Fruit fly (Drosophila melanogaster): ENCODE measurements around the gene Ccdc85.

Ccdc85 gene

dm6 chr2L:3029012-3029411, 29.9 kb downstream of the Ccdc85 start, which contains the start of the genes Sf3b2 and CG17219 (continued):
- peak; percentile 25; the same call in 1 of the 2 replicates for TF ChIP-seq sob (GFP tag; IDR thresholded peaks at IDR 0.05)
- no peak for TF ChIP-seq CG2889 (GFP tag; IDR thresholded peaks at IDR 0.05)
- TF ChIP-seq CHES-1-like (GFP tag; optimal IDR thresholded peaks at IDR 0.05) = peak; percentile 23
- TF ChIP-seq nerfin-2 (GFP tag; IDR thresholded peaks at IDR 0.05; ENCODE audit: partially characterized antibody) = 0 out of 2 replicates have a peak, but pooled peaks have one; percentile 39
- TF ChIP-seq kni (GFP tag; optimal IDR thresholded peaks at IDR 0.05) = no peak
- TF ChIP-seq CG4617 (GFP tag; optimal IDR thresholded peaks at IDR 0.05; ENCODE audit: borderline replicate concordance) = peak; percentile 87
- TF ChIP-seq CG2120 (GFP tag; optimal IDR thresholded peaks at IDR 0.05) = peak; percentile 49
- no peak for TF ChIP-seq fru (optimal IDR thresholded peaks at IDR 0.05)
- peak; percentile 99 for TF ChIP-seq CG6254 (GFP tag; optimal IDR thresholded peaks at IDR 0.05)

dm6 chr2L:3030350-3030749, 31.3 kb downstream of the Ccdc85 start, which contains the start of gene GABPI:
Gene GABPI (plus strand): TSS chr2L:3030539.
- TF ChIP-seq CG1647 (GFP tag; optimal IDR thresholded peaks at IDR 0.05) = no peak
- TF ChIP-seq pfk (GFP tag; optimal IDR thresholded peaks at IDR 0.05) = peak; percentile 1
- peak; percentile 29 for TF ChIP-seq CG1603 (tag; optimal IDR thresholded peaks at IDR 0.05)
- TF ChIP-seq CG17359 (tag; optimal IDR thresholded peaks at IDR 0.05) = no peak
- TF ChIP-seq az2 (GFP tag; optimal IDR thresholded peaks at IDR 0.05) = no peak
- TF ChIP-seq Med (GFP tag) = peak; percentile 52
- TF ChIP-seq ERR (GFP tag; optimal IDR thresholded peaks at IDR 0.05) = no peak
- peak; percentile 56 for TF ChIP-seq pzg (GFP tag; optimal IDR thresholded peaks at IDR 0.05)
- no peak for TF ChIP-seq CG17361 (GFP tag; IDR thresholded peaks at IDR 0.05)
- no peak for TF ChIP-seq ham (GFP tag; IDR thresholded peaks at IDR 0.05)
- TF ChIP-seq sc (optimal IDR thresholded peaks at IDR 0.05) = no peak
- no peak for TF ChIP-seq sc (GFP tag; optimal IDR thresholded peaks at IDR 0.05)
- TF ChIP-seq grn (GFP tag; optimal IDR thresholded peaks at IDR 0.05) = peak; percentile 93
- TF ChIP-seq CG12659 (GFP tag; optimal IDR thresholded peaks at IDR 0.05) = peak; percentile 24
- TF ChIP-seq ara (GFP tag; IDR thresholded peaks at IDR 0.05) = no peak
- TF ChIP-seq CG14965 (GFP tag; optimal IDR thresholded peaks at IDR 0.05; ENCODE audit: borderline replicate concordance) = no peak
- no peak for TF ChIP-seq Hand (GFP tag; optimal IDR thresholded peaks at IDR 0.05)
- TF ChIP-seq CG4617 (GFP tag; optimal IDR thresholded peaks at IDR 0.05; ENCODE audit: borderline replicate concordance) = peak; percentile 35
- TF ChIP-seq CG10431 (GFP tag; optimal IDR thresholded peaks at IDR 0.05) = peak; percentile 38
- peak; percentile 35; the same call in 1 of the 2 replicates for TF ChIP-seq CG13287 (GFP tag; IDR thresholded peaks at IDR 0.05; ENCODE audit: partially characterized antibody)
- TF ChIP-seq Hmx (GFP tag; optimal IDR thresholded peaks at IDR 0.05) = no peak
- TF ChIP-seq CG4707 (GFP tag; optimal IDR thresholded peaks at IDR 0.05) = peak; percentile 19
- no peak for TF ChIP-seq mirr (GFP tag; optimal IDR thresholded peaks at IDR 0.05)
- no peak for TF ChIP-seq emc (GFP tag; optimal IDR thresholded peaks at IDR 0.05)
- peak; percentile 76 for TF ChIP-seq ci (GFP tag; IDR thresholded peaks at IDR 0.05)
- TF ChIP-seq CG10321 (GFP tag; IDR thresholded peaks at IDR 0.05) = no peak
- peak; percentile 76; the same call in 2 of the 3 replicates for TF ChIP-seq CG34422 (GFP tag; IDR thresholded peaks at IDR 0.05)
- TF ChIP-seq CG17385 (GFP tag; optimal IDR thresholded peaks at IDR 0.05) = peak; percentile 43
- TF ChIP-seq CG6791 (GFP tag; IDR thresholded peaks at IDR 0.05; ENCODE audit: partially characterized antibody) = no peak
- TF ChIP-seq slbo (GFP tag; IDR thresholded peaks at IDR 0.05) = no peak
- TF ChIP-seq fd3F (GFP tag; optimal IDR thresholded peaks at IDR 0.05) = no peak
- TF ChIP-seq CG4424 (GFP tag; optimal IDR thresholded peaks at IDR 0.05) = no peak
- no peak for TF ChIP-seq CG14860 (GFP tag; IDR thresholded peaks at IDR 0.05; ENCODE audit: partially characterized antibody)
- TF ChIP-seq Aef1 (GFP tag; IDR thresholded peaks at IDR 0.05) = peak; percentile 46; the same call in 1 of the 3 replicates
- no peak for TF ChIP-seq prd (optimal IDR thresholded peaks at IDR 0.05)
- no peak for TF ChIP-seq prd (GFP tag; IDR thresholded peaks at IDR 0.05)
- peak; percentile 21 for TF ChIP-seq CG33557 (GFP tag; optimal IDR thresholded peaks at IDR 0.05)
- peak; percentile 18 for TF ChIP-seq CG2116 (GFP tag; optimal IDR thresholded peaks at IDR 0.05)
- peak; percentile 63; the same call in 1 of the 2 replicates for TF ChIP-seq CG42726 (GFP tag; IDR thresholded peaks at IDR 0.05; ENCODE audit: partially characterized antibody)
- peak; percentile 31 for TF ChIP-seq nom (GFP tag; optimal IDR thresholded peaks at IDR 0.05)
- TF ChIP-seq grau (tag; optimal IDR thresholded peaks at IDR 0.05) = no peak

Data from whole organism, embryonic.